Worm (Caenorhabditis elegans) whole organism, mixed stage, embryonic: ENCODE data around the gene F09B12.7.

Source experiments
- bed-3 ChIP-seq: fragments of 200-800 bp; sonication (Bioruptor generic); optimal IDR thresholded peaks from 3 replicates; lab custom pipeline; 2018; ENCODE audit warnings: mild to moderate bottlenecking, missing genetic modification characterization, moderate library complexity, missing compliant biosample characterization
- ces-1 ChIP-seq: fragments of 150-350 bp; optimal IDR thresholded peaks from 2 replicates; lab custom pipeline; 2014; ENCODE audit warnings: missing biosample characterization, missing genetic modification reagents, missing genetic modification characterization
- drap-1 ChIP-seq: fragments of 200-800 bp; sonication (Bioruptor generic); optimal IDR thresholded peaks from 3 replicates; lab custom pipeline; 2018; ENCODE audit warnings: mild to moderate bottlenecking, missing genetic modification characterization, missing compliant biosample characterization
- elt-3 ChIP-seq: fragments of 150-350 bp; optimal IDR thresholded peaks from 2 replicates; lab custom pipeline; 2014; ENCODE audit warnings: missing biosample characterization, missing genetic modification characterization
- mab-5 ChIP-seq: fragments of 150-350 bp; optimal IDR thresholded peaks from 2 replicates; lab custom pipeline; 2014; ENCODE audit warnings: missing biosample characterization, missing genetic modification characterization
- tbx-8 ChIP-seq: fragments of 200-800 bp; sonication (Bioruptor generic); optimal IDR thresholded peaks from 2 replicates; lab custom pipeline; 2018; ENCODE audit warnings: mild to moderate bottlenecking, missing genetic modification characterization, moderate library complexity, missing compliant biosample characterization
- unc-62 ChIP-seq: fragments of 150-350 bp; optimal IDR thresholded peaks from 2 replicates; lab custom pipeline; 2014; ENCODE audit warnings: missing biosample characterization, missing genetic modification reagents, missing genetic modification characterization
- ztf-11 ChIP-seq: fragments of 150-350 bp; optimal IDR thresholded peaks from 2 replicates; lab custom pipeline; 2014; ENCODE audit warnings: missing biosample characterization, missing genetic modification characterization

DNA sequence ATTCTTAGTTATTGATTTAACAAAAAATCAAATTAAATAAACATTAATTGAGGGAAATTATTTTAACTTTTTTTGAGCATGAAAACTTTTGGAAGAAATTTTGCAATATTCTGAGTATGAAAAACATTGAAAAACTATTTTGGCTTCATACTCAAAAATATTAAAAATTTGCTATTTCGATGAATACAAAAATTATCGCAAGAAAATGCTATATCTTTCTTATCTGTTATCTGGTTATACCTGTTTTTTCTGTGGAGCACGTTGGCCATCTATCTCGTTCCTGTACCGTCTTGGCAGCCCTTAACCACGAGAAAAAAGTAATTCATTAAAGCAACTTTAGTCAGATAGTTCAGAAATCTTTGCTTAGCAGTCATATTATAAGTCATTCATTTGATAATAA is 37.0 kb downstream of the F09B12.7 start:
- TF ChIP-seq unc-62 (GFP tag; lab: Kevin White, UChicago) (no peak), mab-5 (tag; lab: Kevin White, UChicago) (no peak), drap-1 (GFP tag; lab: Kevin White, UChicago) (no peak), tbx-8 (GFP tag; lab: Kevin White, UChicago) (no peak), bed-3 (GFP tag; lab: Kevin White, UChicago) (no peak), elt-3 (tag; lab: Kevin White, UChicago) (no peak), ztf-11 (tag; lab: Kevin White, UChicago) (no peak), ces-1 (GFP tag; lab: Kevin White, UChicago) (no peak)
